Fruit fly (Drosophila melanogaster): ENCODE measurements around the gene CG34166.
A peak's percentile ranks its signal among the peaks of the same experiment; 100 is the strongest.

Gene CG34166

dm6 chr2L:14701495-14701894, 41.5 kb upstream of the CG34166 start:
- no peak for TF ChIP-seq Nf-YC (tag; optimal IDR thresholded peaks at IDR 0.05)
- TF ChIP-seq Ssrp (tag; optimal IDR thresholded peaks at IDR 0.05): peak; percentile 78
- peak; percentile 39 for TF ChIP-seq CG13424 (tag; optimal IDR thresholded peaks at IDR 0.05)
- no peak for TF ChIP-seq so (GFP tag; IDR thresholded peaks at IDR 0.05)
- TF ChIP-seq Hr51 (GFP tag; optimal IDR thresholded peaks at IDR 0.05): peak in 1 of 2 experiments; percentile 58
- TF ChIP-seq row (GFP tag; IDR thresholded peaks at IDR 0.05): peak; percentile 63
- no peak for TF ChIP-seq CG3163 (GFP tag; optimal IDR thresholded peaks at IDR 0.05)
- no peak for TF ChIP-seq CG9797 (GFP tag; optimal IDR thresholded peaks at IDR 0.05)
- peak; percentile 82 for TF ChIP-seq gem (tag; optimal IDR thresholded peaks at IDR 0.05)
- peak; percentile 79 for TF ChIP-seq nmo (GFP tag; optimal IDR thresholded peaks at IDR 0.05)
- TF ChIP-seq az2 (GFP tag; optimal IDR thresholded peaks at IDR 0.05): peak; percentile 74
- TF ChIP-seq NfI (GFP tag; optimal IDR thresholded peaks at IDR 0.05): peak; percentile 34
- TF ChIP-seq Sox102F (GFP tag; optimal IDR thresholded peaks at IDR 0.05): peak; percentile 84
- peak; percentile 36 for TF ChIP-seq CG2202 (tag; optimal IDR thresholded peaks at IDR 0.05)
- TF ChIP-seq CG12155 (GFP tag; optimal IDR thresholded peaks at IDR 0.05): peak; percentile 10
- peak; percentile 65; the same call in 1 of the 2 replicates for TF ChIP-seq sens-2 (GFP tag; IDR thresholded peaks at IDR 0.05)
- peak; percentile 57 for TF ChIP-seq grau (tag; optimal IDR thresholded peaks at IDR 0.05)
- TF ChIP-seq CG5245 (GFP tag; optimal IDR thresholded peaks at IDR 0.05): peak; percentile 80
- TF ChIP-seq crp (GFP tag; optimal IDR thresholded peaks at IDR 0.05): peak in 1 of 2 experiments; percentile 8
- no peak for TF ChIP-seq Taf1 (GFP tag; IDR thresholded peaks at IDR 0.05)
- TF ChIP-seq HmgD (GFP tag; optimal IDR thresholded peaks at IDR 0.05): no peak
- peak; percentile 38 for TF ChIP-seq CG16815 (GFP tag; optimal IDR thresholded peaks at IDR 0.05)
- TF ChIP-seq CG15514 (GFP tag; optimal IDR thresholded peaks at IDR 0.05): no peak
- peak; percentile 19 for TF ChIP-seq slou (GFP tag; optimal IDR thresholded peaks at IDR 0.05)
- TF ChIP-seq Vsx1 (GFP tag; optimal IDR thresholded peaks at IDR 0.05): peak; percentile 44
- peak; percentile 75 for TF ChIP-seq unpg (GFP tag; optimal IDR thresholded peaks at IDR 0.05)
- TF ChIP-seq CG12236 (GFP tag; optimal IDR thresholded peaks at IDR 0.05): no peak
- peak; percentile 19 for TF ChIP-seq CG18476 (GFP tag; optimal IDR thresholded peaks at IDR 0.05)
- TF ChIP-seq dpn (GFP tag; optimal IDR thresholded peaks at IDR 0.05): peak in 1 of 2 experiments; percentile 38
- peak; percentile 15 for TF ChIP-seq ems (GFP tag; optimal IDR thresholded peaks at IDR 0.05)
- TF ChIP-seq CG9437 (GFP tag; optimal IDR thresholded peaks at IDR 0.05): peak; percentile 34
- peak; percentile 65 for TF ChIP-seq CG10366 (GFP tag; IDR thresholded peaks at IDR 0.05)
- TF ChIP-seq CG15011 (GFP tag; optimal IDR thresholded peaks at IDR 0.05): no peak
- peak; percentile 26 for TF ChIP-seq CG33557 (GFP tag; optimal IDR thresholded peaks at IDR 0.05)
- no peak for TF ChIP-seq CG9609 (GFP tag; optimal IDR thresholded peaks at IDR 0.05)
- TF ChIP-seq ken (GFP tag; IDR thresholded peaks at IDR 0.05): peak; percentile 61; the same call in 2 of the 3 replicates
- TF ChIP-seq CG1024 (GFP tag; IDR thresholded peaks at IDR 0.05): peak; percentile 79
- TF ChIP-seq CG12104 (GFP tag; optimal IDR thresholded peaks at IDR 0.05): peak; percentile 3
- TF ChIP-seq CG7556 (GFP tag; optimal IDR thresholded peaks at IDR 0.05): peak; percentile 44
- TF ChIP-seq CG1529 (GFP tag; optimal IDR thresholded peaks at IDR 0.05): peak; percentile 56
- peak; percentile 61 for TF ChIP-seq CG2875 (GFP tag; optimal IDR thresholded peaks at IDR 0.05)
- TF ChIP-seq CG1603 (tag; optimal IDR thresholded peaks at IDR 0.05): peak; percentile 89
- TF ChIP-seq CG16863 (GFP tag; optimal IDR thresholded peaks at IDR 0.05): no peak
- TF ChIP-seq CG14050 (GFP tag; IDR thresholded peaks at IDR 0.05): peak; percentile 43; the same call in 1 of the 3 replicates
- no peak for TF ChIP-seq toy (GFP tag; IDR thresholded peaks at IDR 0.05)
- peak; percentile 13 for TF ChIP-seq fd102C (GFP tag; optimal IDR thresholded peaks at IDR 0.05)
- TF ChIP-seq chm (GFP tag; IDR thresholded peaks at IDR 0.05): peak; percentile 76; the same call in 1 of the 2 replicates
- TF ChIP-seq CG12942 (GFP tag; optimal IDR thresholded peaks at IDR 0.05): peak; percentile 18
- TF ChIP-seq Optix (GFP tag; IDR thresholded peaks at IDR 0.05): peak; percentile 73
- TF ChIP-seq dimm (GFP tag; IDR thresholded peaks at IDR 0.05): peak; percentile 52

Data from whole organism, embryonic.